Worm (Caenorhabditis elegans) whole organism, L2 larva: ENCODE measurements around the gene F49E2.2.

Source experiments
- C34F6.9 ChIP-seq: fragments of 150-350 bp; optimal IDR thresholded peaks from 2 replicates; lab custom pipeline; 2014; ENCODE audit warnings: missing biosample characterization, missing genetic modification characterization
- F13H6.1 ChIP-seq: sonication (generic microtip); optimal IDR thresholded peaks from 2 replicates; lab custom pipeline; 2016; ENCODE audit warnings: missing genetic modification characterization, missing compliant biosample characterization
- R02D3.7 ChIP-seq: fragments of 150-350 bp; optimal IDR thresholded peaks from 2 replicates; lab custom pipeline; 2014; ENCODE audit warnings: missing biosample characterization, missing genetic modification characterization
- Y55F3AM.14 ChIP-seq: fragments of 200-800 bp; sonication (Bioruptor generic); optimal IDR thresholded peaks from 2 replicates; lab custom pipeline; 2018; ENCODE audit warnings: mild to moderate bottlenecking, missing genetic modification characterization, missing compliant biosample characterization
- ZK546.5 ChIP-seq: sonication (generic microtip); optimal IDR thresholded peaks from 2 replicates; lab custom pipeline; 2017; ENCODE audit warnings: missing biosample characterization, missing genetic modification characterization
- alr-1 ChIP-seq: fragments of 150-350 bp; optimal IDR thresholded peaks from 2 replicates; lab custom pipeline; 2014; ENCODE audit warnings: missing biosample characterization, missing genetic modification characterization
- aly-2 ChIP-seq: fragments of 150-350 bp; optimal IDR thresholded peaks from 2 replicates; lab custom pipeline; 2014; ENCODE audit warnings: missing biosample characterization, missing genetic modification characterization
- ama-1 ChIP-seq: fragments of 150-350 bp; optimal IDR thresholded peaks from 2 replicates; lab custom pipeline; 2018; ENCODE audit warnings: inconsistent platforms
- blmp-1 ChIP-seq: sonication (generic microtip); optimal IDR thresholded peaks from 2 replicates; lab custom pipeline; 2017; ENCODE audit warnings: missing genetic modification characterization, mild to moderate bottlenecking, missing compliant biosample characterization, antibody characterized with exemption, moderate library complexity; ENCODE audit not compliant: insufficient read depth
- ceh-16 ChIP-seq: fragments of 150-350 bp; optimal IDR thresholded peaks from 2 replicates; lab custom pipeline; 2014; ENCODE audit warnings: missing biosample characterization, missing genetic modification characterization
- crh-2 ChIP-seq: sonication (generic microtip); optimal IDR thresholded peaks from 2 replicates; lab custom pipeline; 2017; ENCODE audit warnings: missing biosample characterization, missing genetic modification characterization
- dmd-4 ChIP-seq: sonication (generic microtip); optimal IDR thresholded peaks from 2 replicates; lab custom pipeline; 2017; ENCODE audit warnings: missing biosample characterization, missing genetic modification characterization
- egl-27 ChIP-seq: sonication (generic microtip); optimal IDR thresholded peaks from 3 replicates; lab custom pipeline; 2017; ENCODE audit warnings: missing biosample characterization, missing genetic modification reagents, missing genetic modification characterization
- elt-3 ChIP-seq: sonication (generic microtip); optimal IDR thresholded peaks from 2 replicates; lab custom pipeline; 2017; ENCODE audit warnings: missing biosample characterization, missing genetic modification characterization
- fos-1 ChIP-seq: fragments of 150-350 bp; optimal IDR thresholded peaks from 2 replicates; lab custom pipeline; 2014; ENCODE audit warnings: missing biosample characterization, missing genetic modification characterization
- gmeb-1 ChIP-seq: fragments of 150-350 bp; optimal IDR thresholded peaks from 2 replicates; lab custom pipeline; 2014; ENCODE audit warnings: missing biosample characterization, missing genetic modification characterization
- lin-11 ChIP-seq: fragments of 150-350 bp; sonication (generic microtip); optimal IDR thresholded peaks from 2 replicates; lab custom pipeline; 2014; ENCODE audit warnings: missing biosample characterization, missing genetic modification characterization, inconsistent platforms, mixed read lengths
- lin-13 ChIP-seq: fragments of 150-350 bp; optimal IDR thresholded peaks from 2 replicates; lab custom pipeline; 2014; ENCODE audit warnings: missing biosample characterization, missing genetic modification reagents, missing genetic modification characterization
- lsy-2 ChIP-seq, 2 experiments: fragments of 150-350 bp in 1 of 2; sonication (generic microtip) in 1 of 2; optimal IDR thresholded peaks; 2 replicates each; lab custom pipeline; 2014 to 2017; ENCODE audit warnings: missing biosample characterization in 2 of 2, missing genetic modification characterization in 2 of 2
- mab-5 ChIP-seq: fragments of 150-350 bp; optimal IDR thresholded peaks from 2 replicates; lab custom pipeline; 2014; ENCODE audit warnings: missing biosample characterization, missing genetic modification characterization
- mdl-1 ChIP-seq, 2 experiments: fragments of 150-350 bp in 1 of 2; sonication (generic microtip) in 1 of 2; optimal IDR thresholded peaks; 2 replicates each; lab custom pipeline; 2017; ENCODE audit warnings: missing biosample characterization in 2 of 2, missing genetic modification characterization in 2 of 2
- nhr-11 ChIP-seq: fragments of 150-350 bp; optimal IDR thresholded peaks from 2 replicates; lab custom pipeline; 2014; ENCODE audit warnings: missing biosample characterization, missing genetic modification characterization
- nhr-12 ChIP-seq: fragments of 150-350 bp; optimal IDR thresholded peaks from 2 replicates; lab custom pipeline; 2014; ENCODE audit warnings: missing biosample characterization, missing genetic modification characterization
- nhr-129 ChIP-seq: fragments of 150-350 bp; optimal IDR thresholded peaks from 2 replicates; lab custom pipeline; 2014; ENCODE audit warnings: missing biosample characterization, missing genetic modification characterization
- nhr-21 ChIP-seq: fragments of 150-350 bp; optimal IDR thresholded peaks from 2 replicates; lab custom pipeline; 2014; ENCODE audit warnings: missing biosample characterization, missing genetic modification characterization
- nhr-23 ChIP-seq: fragments of 150-350 bp; optimal IDR thresholded peaks from 2 replicates; lab custom pipeline; 2014; ENCODE audit warnings: missing biosample characterization, missing genetic modification reagents, missing genetic modification characterization
- nhr-237 ChIP-seq: fragments of 150-350 bp; optimal IDR thresholded peaks from 2 replicates; lab custom pipeline; 2014; ENCODE audit warnings: missing biosample characterization, missing genetic modification characterization
- nhr-25 ChIP-seq: fragments of 150-350 bp; sonication (generic microtip); optimal IDR thresholded peaks from 3 replicates; lab custom pipeline; 2014; ENCODE audit warnings: missing biosample characterization, missing genetic modification characterization
- nhr-6 ChIP-seq: fragments of 150-350 bp; optimal IDR thresholded peaks from 2 replicates; lab custom pipeline; 2014; ENCODE audit warnings: missing biosample characterization, missing genetic modification characterization
- nhr-77 ChIP-seq: fragments of 150-350 bp; optimal IDR thresholded peaks from 2 replicates; lab custom pipeline; 2014; ENCODE audit warnings: missing biosample characterization, missing genetic modification characterization
- sem-4 ChIP-seq: fragments of 150-350 bp; optimal IDR thresholded peaks from 2 replicates; lab custom pipeline; 2014; ENCODE audit warnings: missing biosample characterization, missing genetic modification reagents, missing genetic modification characterization
- skn-1 ChIP-seq: sonication (generic microtip); optimal IDR thresholded peaks from 2 replicates; lab custom pipeline; 2017; ENCODE audit warnings: missing biosample characterization, missing genetic modification characterization
- sma-3 ChIP-seq: sonication (generic microtip); optimal IDR thresholded peaks from 2 replicates; lab custom pipeline; 2016; ENCODE audit warnings: missing genetic modification reagents, missing genetic modification characterization, missing compliant biosample characterization
- sma-9 ChIP-seq, 2 experiments: fragments of 150-350 bp in 1 of 2; sonication (generic microtip) in 1 of 2; optimal IDR thresholded peaks; 2 replicates each; lab custom pipeline; 2014 to 2016; ENCODE audit warnings: missing genetic modification characterization in 2 of 2, mild to moderate bottlenecking in 1 of 2, missing biosample characterization in 1 of 2, missing compliant biosample characterization in 1 of 2, missing genetic modification reagents in 1 of 2, moderate library complexity in 1 of 2
- snpc-4 ChIP-seq: fragments of 150-350 bp; optimal IDR thresholded peaks from 2 replicates; lab custom pipeline; 2014; ENCODE audit warnings: missing biosample characterization, missing genetic modification characterization
- unc-62 ChIP-seq: fragments of 150-350 bp; optimal IDR thresholded peaks from 2 replicates; lab custom pipeline; 2014; ENCODE audit warnings: missing biosample characterization, missing genetic modification reagents, missing genetic modification characterization
- zag-1 ChIP-seq: fragments of 150-350 bp; optimal IDR thresholded peaks from 2 replicates; lab custom pipeline; 2014; ENCODE audit warnings: missing biosample characterization, missing genetic modification characterization
- ztf-1 ChIP-seq: fragments of 200-800 bp; sonication (Bioruptor generic); conservative IDR thresholded peaks from 2 replicates; pipeline ENCODE4 v1.3.6; 2022; ENCODE audit warnings: missing genetic modification characterization, missing compliant biosample characterization

Gene F49E2.2

DNA sequence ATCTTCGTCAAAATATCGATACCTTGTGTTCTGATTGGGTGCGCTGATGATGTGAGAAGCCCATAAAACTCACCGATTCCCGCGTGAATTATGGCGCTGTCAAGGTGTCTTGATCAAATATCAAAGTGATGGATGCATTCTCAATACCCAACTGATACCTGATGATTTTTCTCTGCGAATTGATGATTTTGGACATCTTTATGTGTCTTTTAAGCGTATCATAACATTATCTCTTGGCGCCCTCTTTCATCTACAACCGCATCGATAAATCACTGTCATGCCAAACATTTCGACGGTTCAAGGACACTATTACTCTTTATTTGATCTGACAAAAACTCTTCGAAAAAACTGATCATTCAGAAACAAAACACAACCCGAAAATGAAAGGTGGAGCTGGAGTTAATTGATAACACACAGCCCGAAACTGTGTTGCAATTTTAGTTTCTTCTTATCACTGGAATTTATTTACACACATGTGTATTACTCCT is 19.2 kb upstream of the F49E2.2 start:
- peak; percentile 83 for TF ChIP-seq sma-3 (GFP tag; lab: Kevin White, UChicago)
- TF ChIP-seq blmp-1 (tag; lab: Kevin White, UChicago), result peak; percentile 80
- TF ChIP-seq nhr-6 (tag; lab: Kevin White, UChicago), result no peak
- peak; percentile 60 for TF ChIP-seq sma-9 (GFP tag; optimal IDR thresholded peaks at IDR 0.05; lab: Kevin White, UChicago)
- no peak for TF ChIP-seq sma-9 (tag; optimal IDR thresholded peaks at IDR 0.05; lab: Kevin White, UChicago)
- no peak for TF ChIP-seq snpc-4
- peak; percentile 85 for TF ChIP-seq mab-5
- peak; percentile 83 for TF ChIP-seq nhr-25 (tag; lab: Kevin White, UChicago)
- TF ChIP-seq ceh-16 (tag; lab: Kevin White, UChicago), result peak; percentile 83
- TF ChIP-seq nhr-11 (tag; lab: Kevin White, UChicago), result no peak
- peak; percentile 13 for TF ChIP-seq F13H6.1 (tag; lab: Kevin White, UChicago)
- no peak for TF ChIP-seq Y55F3AM.14 (GFP tag; lab: Kevin White, UChicago)
- TF ChIP-seq fos-1 (tag; lab: Kevin White, UChicago), result peak; percentile 68
- no peak for TF ChIP-seq nhr-12 (tag; lab: Kevin White, UChicago)
- TF ChIP-seq R02D3.7 (tag; lab: Kevin White, UChicago), result no peak
- no peak for TF ChIP-seq aly-2 (tag; lab: Kevin White, UChicago)
- peak; percentile 62 for TF ChIP-seq unc-62 (GFP tag; lab: Kevin White, UChicago)
- TF ChIP-seq crh-2, result peak; percentile 18
- TF ChIP-seq mdl-1 (tag; optimal IDR thresholded peaks at IDR 0.05; lab: Kevin White, UChicago), result no peak
- TF ChIP-seq nhr-129 (tag; lab: Kevin White, UChicago), result peak; percentile 15
- TF ChIP-seq lsy-2 (tag; optimal IDR thresholded peaks at IDR 0.05; lab: Kevin White, UChicago), result peak in 1 of 2 experiments; percentile 24
- TF ChIP-seq nhr-21 (tag; lab: Kevin White, UChicago), result peak; percentile 89
- TF ChIP-seq egl-27, result peak; percentile 77
- no peak for TF ChIP-seq ama-1 (lab: Kevin White, UChicago)

DNA sequence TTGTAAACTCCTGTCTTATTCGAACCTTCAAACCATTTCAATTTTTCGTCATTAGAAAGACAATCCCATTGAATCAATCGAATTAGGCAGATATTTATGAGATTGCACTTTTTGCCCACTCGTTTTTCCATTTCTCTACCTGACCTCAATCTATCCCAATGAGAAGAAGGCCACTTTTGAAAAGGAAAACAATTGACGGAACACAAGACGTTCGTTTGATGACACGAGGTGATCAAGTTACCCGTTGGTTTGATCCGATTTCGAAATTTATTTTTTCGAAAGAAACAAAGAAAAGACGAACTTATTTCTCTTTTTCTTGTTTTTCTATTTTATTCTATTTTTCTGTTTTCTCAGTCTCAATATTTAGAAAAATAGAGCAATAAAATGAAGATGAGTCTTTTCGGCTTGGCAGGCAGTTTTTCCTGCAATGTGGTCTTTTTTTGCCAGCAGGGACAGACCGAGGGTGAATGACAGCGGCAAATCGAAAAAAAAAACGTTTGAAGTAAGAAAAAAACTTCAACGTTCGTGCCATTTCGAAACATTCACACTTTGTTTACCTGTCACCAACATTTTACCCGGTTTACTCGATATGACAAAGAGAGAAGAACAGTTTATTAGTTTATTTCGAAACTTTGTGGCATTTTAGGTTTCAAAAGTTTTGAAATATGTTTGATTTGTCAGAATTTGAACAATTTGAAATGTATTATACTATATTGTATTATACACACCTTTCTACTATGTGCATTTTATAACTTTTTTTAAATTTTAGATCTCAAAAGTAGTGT is 18.3 kb upstream of the F49E2.2 start:
- TF ChIP-seq R02D3.7 (tag; lab: Kevin White, UChicago), result no peak
- TF ChIP-seq lin-11 (tag; lab: Kevin White, UChicago), result no peak
- TF ChIP-seq blmp-1 (tag; lab: Kevin White, UChicago), result peak; percentile 61
- TF ChIP-seq egl-27, result peak; percentile 6
- TF ChIP-seq ama-1 (lab: Kevin White, UChicago), result no peak
- TF ChIP-seq nhr-23 (tag; lab: Kevin White, UChicago), result no peak
- no peak for TF ChIP-seq zag-1
- no peak for TF ChIP-seq nhr-21 (tag; lab: Kevin White, UChicago)
- TF ChIP-seq sem-4 (tag; lab: Kevin White, UChicago), result peak; percentile 7
- TF ChIP-seq sma-3 (GFP tag; lab: Kevin White, UChicago), result peak; percentile 27
- no peak for TF ChIP-seq fos-1 (tag; lab: Kevin White, UChicago)
- no peak for TF ChIP-seq nhr-77
- TF ChIP-seq aly-2 (tag; lab: Kevin White, UChicago), result no peak
- TF ChIP-seq F13H6.1 (tag; lab: Kevin White, UChicago), result no peak

DNA sequence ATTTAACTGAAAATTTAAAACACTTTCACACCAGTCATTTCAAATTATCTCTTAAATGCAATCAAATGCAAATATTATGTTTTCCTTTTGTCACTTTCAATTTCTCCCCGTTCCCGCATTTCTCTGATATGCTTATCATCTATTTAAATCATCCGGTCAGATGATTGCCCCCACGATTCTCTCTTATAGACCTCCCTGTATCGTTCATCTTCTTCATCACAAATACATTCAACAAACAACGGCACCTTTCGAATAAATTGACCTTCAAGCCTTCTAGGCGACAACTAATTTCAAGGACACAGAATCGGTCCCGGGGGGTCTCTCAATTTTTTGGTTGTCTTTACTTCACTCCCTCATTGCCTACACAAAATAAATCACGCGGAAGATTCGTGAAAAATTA is 17.6 kb upstream of the F49E2.2 start:
- TF ChIP-seq R02D3.7 (tag; lab: Kevin White, UChicago) (no peak), alr-1 (tag; lab: Kevin White, UChicago) (no peak), egl-27 (peak; percentile 74), nhr-129 (tag; lab: Kevin White, UChicago) (peak; percentile 49), dmd-4 (no peak), C34F6.9 (tag; lab: Kevin White, UChicago) (no peak), zag-1 (no peak), mdl-1 (tag; optimal IDR thresholded peaks at IDR 0.05; lab: Kevin White, UChicago) (peak in 1 of 2 experiments; percentile 16), nhr-21 (tag; lab: Kevin White, UChicago) (peak; percentile 53), elt-3 (no peak), fos-1 (tag; lab: Kevin White, UChicago) (peak; percentile 40), blmp-1 (tag; lab: Kevin White, UChicago) (peak; percentile 98), sma-9 (GFP tag; optimal IDR thresholded peaks at IDR 0.05; lab: Kevin White, UChicago) (peak; percentile 74), sma-9 (tag; optimal IDR thresholded peaks at IDR 0.05; lab: Kevin White, UChicago) (no peak), skn-1 (tag; lab: Kevin White, UChicago) (no peak), ztf-1 (no peak), sma-3 (GFP tag; lab: Kevin White, UChicago) (peak; percentile 79), F13H6.1 (tag; lab: Kevin White, UChicago) (peak; percentile 12), gmeb-1 (tag; lab: Kevin White, UChicago) (peak; percentile 31), nhr-25 (tag; lab: Kevin White, UChicago) (peak; percentile 96), snpc-4 (no peak), lin-13 (GFP tag; lab: Kevin White, UChicago) (peak; percentile 1), sem-4 (tag; lab: Kevin White, UChicago) (no peak), ZK546.5 (tag; lab: Kevin White, UChicago) (no peak), lin-11 (tag; lab: Kevin White, UChicago) (no peak), ceh-16 (tag; lab: Kevin White, UChicago) (peak; percentile 86), lsy-2 (tag; optimal IDR thresholded peaks at IDR 0.05; lab: Kevin White, UChicago) (peak in 1 of 2 experiments; percentile 24), nhr-6 (tag; lab: Kevin White, UChicago) (peak; percentile 52), nhr-237 (tag; lab: Kevin White, UChicago) (no peak), crh-2 (peak; percentile 67)
